Worm (Caenorhabditis elegans) whole organism, L4/young adult: Measurements from ENCODE around the gene F28C6.9.

Experiments used
- W03F9.2 ChIP-seq: fragments of 150-350 bp; optimal IDR thresholded peaks from 2 replicates; lab custom pipeline; 2014; ENCODE audit warnings: missing biosample characterization, missing genetic modification characterization
- dao-5 ChIP-seq: sonication (generic microtip); optimal IDR thresholded peaks from 2 replicates; lab custom pipeline; 2016; ENCODE audit warnings: missing genotype, missing genetic modification characterization, moderate library complexity, missing compliant biosample characterization

DNA sequence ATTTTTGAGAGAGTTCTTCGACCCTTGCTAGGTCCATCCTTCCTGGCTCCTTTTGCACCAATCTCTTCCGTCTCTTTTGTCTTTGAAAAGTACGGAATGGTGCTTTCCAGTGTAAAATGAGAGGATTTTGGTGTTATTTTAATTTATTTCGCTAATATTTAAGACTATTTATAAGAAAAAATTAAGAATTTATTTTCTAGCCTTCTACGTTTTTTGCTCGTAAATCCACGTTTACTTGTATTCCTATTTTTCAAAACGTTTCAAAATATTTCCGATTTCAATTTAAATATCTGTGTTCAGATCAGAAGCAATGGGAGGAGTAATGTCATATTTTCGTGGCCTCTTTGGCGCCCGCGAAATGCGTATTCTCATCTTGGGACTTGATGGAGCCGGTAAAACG lies 28.3 kb downstream of the F28C6.9 start, which contains the start of gene arl-1:
- no peak for TF ChIP-seq dao-5 (tag; lab: Kevin White, UChicago)
- no peak for TF ChIP-seq W03F9.2 (tag; lab: Kevin White, UChicago)
